Fruit fly (Drosophila melanogaster) whole organism: ENCODE data around the gene CG17325.

Experiments
- CG8478 ChIP-seq: fragments of >200 bp; optimal IDR thresholded peaks from 2 replicates; lab custom pipeline; 2018; ENCODE audit warnings: inconsistent platforms
- EcR ChIP-seq, 2 experiments: fragments of >200 bp; optimal IDR thresholded peaks; 2 replicates each; lab custom pipeline; 2017; ENCODE audit warnings: missing biosample characterization in 2 of 2, missing genetic modification characterization in 2 of 2, missing genetic modification reagents in 2 of 2
- pan ChIP-seq: fragments of >200 bp; optimal IDR thresholded peaks from 2 replicates; lab custom pipeline; 2017
- psq ChIP-seq: fragments of >200 bp; optimal IDR thresholded peaks from 2 replicates; lab custom pipeline; 2017
- usp ChIP-seq: fragments of >200 bp; optimal IDR thresholded peaks from 2 replicates; lab custom pipeline; 2017; ENCODE audit warnings: missing biosample characterization, missing genetic modification characterization, mixed read lengths

DNA sequence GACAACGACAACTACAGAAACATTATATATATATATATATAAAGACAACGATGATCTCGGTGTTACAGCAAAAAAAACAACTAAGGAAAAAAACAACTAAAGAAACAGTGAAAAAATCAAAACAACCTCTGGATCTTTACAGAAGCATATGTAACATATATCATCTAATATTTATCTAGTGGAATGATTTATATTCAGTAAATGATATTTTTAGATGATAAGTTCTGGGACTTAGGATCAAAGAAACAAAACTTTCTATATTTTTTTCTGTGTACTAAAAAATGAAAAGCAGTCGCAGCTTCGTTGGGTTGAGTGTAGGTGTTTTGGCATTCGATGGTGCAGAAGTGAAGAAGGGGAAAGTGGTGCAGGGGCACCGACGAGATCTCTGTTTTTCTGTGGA lies 45.3 kb upstream of the CG17325 start:
- TF ChIP-seq pan (no peak), usp (no peak), EcR (GFP tag; optimal IDR thresholded peaks at IDR 0.05; lab: Kevin White, UChicago) (no peak), CG8478 (no peak), psq (no peak)
